Worm (Caenorhabditis elegans): Measurements from ENCODE around the gene srlf-34.

- TF ChIP-seq lsy-27 (tag; optimal IDR thresholded peaks at IDR 0.05; ENCODE audit: borderline replicate concordance, insufficient read depth) (no peak), ztf-26 (tag; optimal IDR thresholded peaks at IDR 0.05) (no peak), rpc-1 (optimal IDR thresholded peaks at IDR 0.05) (no peak), rpc-1 (tag; optimal IDR thresholded peaks at IDR 0.05) (no peak), nhr-179 (tag; optimal IDR thresholded peaks at IDR 0.05) (no peak), unc-62 (GFP tag; optimal IDR thresholded peaks at IDR 0.05) (no peak), ceh-27 (GFP tag; optimal IDR thresholded peaks at IDR 0.05) (no peak), aptf-3 (GFP tag; IDR thresholded peaks at IDR 0.05) (no peak), attf-5 (GFP tag; optimal IDR thresholded peaks at IDR 0.05) (no peak)
Measured at ce11 chrII:10309337-10309736, 2.8 kb upstream of the srlf-34 start, which contains the start of gene ZK970.8.
